Fruit fly (Drosophila melanogaster) whole organism: ENCODE results near the gene CG9328.

Experiments
- CG8478 ChIP-seq: fragments of >200 bp; optimal IDR thresholded peaks from 2 replicates; lab custom pipeline; 2018; ENCODE audit warnings: inconsistent platforms
- Dll ChIP-seq: fragments of >200 bp; optimal IDR thresholded peaks from 2 replicates; lab custom pipeline; 2017
- EcR ChIP-seq, 2 experiments: fragments of >200 bp; optimal IDR thresholded peaks; 2 replicates each; lab custom pipeline; 2017; ENCODE audit warnings: missing biosample characterization in 2 of 2, missing genetic modification characterization in 2 of 2, missing genetic modification reagents in 2 of 2
- pan ChIP-seq: fragments of >200 bp; optimal IDR thresholded peaks from 2 replicates; lab custom pipeline; 2017
- psq ChIP-seq: fragments of >200 bp; optimal IDR thresholded peaks from 2 replicates; lab custom pipeline; 2017
- usp ChIP-seq: fragments of >200 bp; optimal IDR thresholded peaks from 2 replicates; lab custom pipeline; 2017; ENCODE audit warnings: missing biosample characterization, missing genetic modification characterization, mixed read lengths

- TF ChIP-seq psq (no peak), pan (lab: Kevin White, UChicago) (no peak), CG8478 (lab: Kevin White, UChicago) (no peak), usp (GFP tag; lab: Kevin White, UChicago) (no peak), EcR (GFP tag; optimal IDR thresholded peaks at IDR 0.05; lab: Kevin White, UChicago) (no peak), Dll (no peak)
Measured at dm6 chr2L:20802839-20803238, 5.3 kb downstream of the CG9328 start.
